Fruit fly (Drosophila melanogaster): ENCODE data around the gene CG11134.

CG11134 gene

dm6 chrX:13756776-13757312 lies 19.1 kb downstream of the CG11134 start, which contains the start of the genes CG32625 and Rtc1 (continued):
- TF ChIP-seq chinmo (GFP tag; IDR thresholded peaks at IDR 0.05; ENCODE audit: partially characterized antibody) (no peak), Doc3 (GFP tag; IDR thresholded peaks at IDR 0.05; ENCODE audit: partially characterized antibody) (peak; percentile 34; the same call in 1 of the 3 replicates), hbn (GFP tag; IDR thresholded peaks at IDR 0.05; ENCODE audit: partially characterized antibody) (peak; percentile 24; the same call in 1 of the 2 replicates), ewg (GFP tag; optimal IDR thresholded peaks at IDR 0.05) (peak; percentile 10), dm (GFP tag; optimal IDR thresholded peaks at IDR 0.05) (peak; percentile 76), tgo (GFP tag; IDR thresholded peaks at IDR 0.05) (peak; percentile 37; the same call in 1 of the 3 replicates), Lhr (GFP tag; optimal IDR thresholded peaks at IDR 0.05) (peak; percentile 51), Deaf1 (tag; optimal IDR thresholded peaks at IDR 0.05) (peak; percentile 22), danr (GFP tag; IDR thresholded peaks at IDR 0.05) (no peak), CG8478 (optimal IDR thresholded peaks at IDR 0.05) (no peak), CG18476 (GFP tag; optimal IDR thresholded peaks at IDR 0.05) (peak; percentile 21), Hr3 (GFP tag; optimal IDR thresholded peaks at IDR 0.05) (no peak), Oaz (GFP tag; IDR thresholded peaks at IDR 0.05) (0 out of 2 replicates have a peak, but pooled peaks have one; percentile 15), cad (GFP tag; optimal IDR thresholded peaks at IDR 0.05) (no peak), CG6254 (GFP tag; optimal IDR thresholded peaks at IDR 0.05) (no peak), CG33213 (GFP tag; optimal IDR thresholded peaks at IDR 0.05) (no peak), pum (GFP tag; optimal IDR thresholded peaks at IDR 0.05) (no peak), CG2712 (tag; optimal IDR thresholded peaks at IDR 0.05) (peak; percentile 67), CG4360 (GFP tag; IDR thresholded peaks at IDR 0.05) (peak; percentile 66), Fer3 (tag; optimal IDR thresholded peaks at IDR 0.05) (peak; percentile 46), dmrt11E (tag; optimal IDR thresholded peaks at IDR 0.05) (peak; percentile 35), CG4707 (GFP tag; optimal IDR thresholded peaks at IDR 0.05) (no peak), Hmr (GFP tag; optimal IDR thresholded peaks at IDR 0.05) (peak; percentile 64), CG17912 (GFP tag; optimal IDR thresholded peaks at IDR 0.05) (no peak), CG32767 (GFP tag; IDR thresholded peaks at IDR 0.05) (no peak), grau (tag; optimal IDR thresholded peaks at IDR 0.05) (peak; percentile 61), ERR (GFP tag; optimal IDR thresholded peaks at IDR 0.05) (no peak), CG1024 (GFP tag; IDR thresholded peaks at IDR 0.05) (peak; percentile 57), kay (GFP tag; optimal IDR thresholded peaks at IDR 0.05) (no peak), trh (GFP tag; optimal IDR thresholded peaks at IDR 0.05) (no peak), ara (GFP tag; IDR thresholded peaks at IDR 0.05) (peak; percentile 48; the same call in 1 of the 2 replicates), CG7271 (tag; optimal IDR thresholded peaks at IDR 0.05) (no peak), nau (GFP tag; optimal IDR thresholded peaks at IDR 0.05) (no peak), nerfin-2 (GFP tag; IDR thresholded peaks at IDR 0.05; ENCODE audit: partially characterized antibody) (peak; percentile 52; the same call in 1 of the 2 replicates), YL-1 (GFP tag; optimal IDR thresholded peaks at IDR 0.05) (peak; percentile 40), D19B (GFP tag; optimal IDR thresholded peaks at IDR 0.05) (no peak), CkIIα-i1 (GFP tag; IDR thresholded peaks at IDR 0.05) (no peak), CG7745 (tag; optimal IDR thresholded peaks at IDR 0.05) (no peak), CG1602 (GFP tag; optimal IDR thresholded peaks at IDR 0.05) (peak; percentile 10), hth (optimal IDR thresholded peaks at IDR 0.05) (no peak), jing (GFP tag; optimal IDR thresholded peaks at IDR 0.05) (no peak), kni (GFP tag; optimal IDR thresholded peaks at IDR 0.05) (no peak), CG12391 (tag; optimal IDR thresholded peaks at IDR 0.05) (peak; percentile 75), sna (GFP tag; IDR thresholded peaks at IDR 0.05; ENCODE audit: partially characterized antibody) (no peak), Hr39 (optimal IDR thresholded peaks at IDR 0.05) (no peak), btn (GFP tag; optimal IDR thresholded peaks at IDR 0.05) (no peak), HHEX (GFP tag; optimal IDR thresholded peaks at IDR 0.05) (no peak), HLH4C (GFP tag; IDR thresholded peaks at IDR 0.05; ENCODE audit: partially characterized antibody) (peak; percentile 70), CG6272 (GFP tag; IDR thresholded peaks at IDR 0.05) (no peak), TFAM (GFP tag; optimal IDR thresholded peaks at IDR 0.05) (no peak), dpn (GFP tag; optimal IDR thresholded peaks at IDR 0.05) (peak in 1 of 2 experiments; percentile 50)

Data from whole organism, embryonic.